Fruit fly (Drosophila melanogaster) S2 (cell line): ENCODE measurements around the gene CG6136.
A peak's percentile ranks its signal among the peaks of the same experiment; 100 is the strongest.

Source experiments
- CG8478 ChIP-seq: fragments of >200 bp; optimal IDR thresholded peaks from 2 replicates; lab custom pipeline; 2018
- CTCF ChIP-seq, 2 experiments: fragments of >200 bp; optimal IDR thresholded peaks; 2 replicates each; lab custom pipeline; 2018

DNA sequence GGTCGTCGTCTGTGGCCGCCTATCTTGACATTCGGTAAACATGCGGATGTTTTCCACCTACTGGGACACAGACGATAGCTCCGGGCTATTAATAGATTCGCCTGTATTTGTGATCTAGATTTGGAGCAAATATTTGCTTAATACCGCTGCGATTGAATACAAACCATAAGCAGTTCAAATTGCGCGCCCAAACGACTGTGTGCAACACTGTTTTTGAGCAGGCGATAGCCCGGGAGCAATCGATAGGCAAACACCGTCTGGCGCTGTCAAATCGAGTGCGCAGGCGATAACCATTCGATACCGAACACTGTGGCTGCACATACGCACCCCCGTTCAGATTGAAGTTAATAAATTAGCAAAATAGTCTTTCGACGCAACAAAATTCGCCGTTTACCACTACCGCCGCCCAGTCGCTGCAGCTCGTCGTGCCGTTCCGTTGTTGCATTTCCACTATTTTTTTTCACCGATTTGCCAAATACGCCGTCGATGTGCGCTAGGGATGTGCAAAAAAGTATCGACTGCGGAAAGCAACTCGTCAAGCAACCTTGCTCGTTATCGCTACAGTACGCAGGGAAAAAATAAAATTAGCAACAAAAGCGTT is 36.2 kb upstream of the CG6136 start, which contains the start of gene Atx2:
- TF ChIP-seq CG8478 (no peak), CTCF (optimal IDR thresholded peaks at IDR 0.05; lab: Kevin White, UChicago) (peak; percentile 36 to 41)
